Worm (Caenorhabditis elegans): ENCODE results near the gene unc-45.

Gene unc-45

DNA sequence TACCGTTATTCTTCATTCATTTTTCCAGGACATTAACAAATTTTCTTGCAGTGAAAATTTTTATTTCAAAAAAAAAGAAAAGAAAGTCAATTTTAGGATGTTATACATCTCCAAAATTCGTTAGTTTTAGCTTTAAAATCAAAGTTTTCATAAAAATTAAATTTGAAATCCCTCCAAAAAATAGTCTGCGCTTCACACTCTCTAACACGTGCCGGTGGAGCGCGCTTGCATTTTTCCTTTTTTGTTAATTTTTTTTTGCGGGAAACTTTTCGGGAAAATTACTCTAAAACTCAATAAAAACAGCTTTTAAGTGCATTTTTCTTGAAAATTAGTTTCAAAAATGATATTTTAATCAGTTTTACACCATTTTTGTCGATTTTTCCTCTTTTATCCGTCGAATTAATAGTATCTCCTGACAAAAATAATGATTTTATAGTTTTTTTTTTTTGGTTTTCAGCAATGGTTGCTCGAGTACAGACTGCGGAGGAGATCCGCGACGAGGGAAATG is at the start of gene unc-45:
unc-45 (plus strand) TSS at position 458 of the 508 bp plus-strand sequence.
- TF ChIP-seq dao-5 (tag; optimal IDR thresholded peaks at IDR 0.05), result no peak

DNA sequence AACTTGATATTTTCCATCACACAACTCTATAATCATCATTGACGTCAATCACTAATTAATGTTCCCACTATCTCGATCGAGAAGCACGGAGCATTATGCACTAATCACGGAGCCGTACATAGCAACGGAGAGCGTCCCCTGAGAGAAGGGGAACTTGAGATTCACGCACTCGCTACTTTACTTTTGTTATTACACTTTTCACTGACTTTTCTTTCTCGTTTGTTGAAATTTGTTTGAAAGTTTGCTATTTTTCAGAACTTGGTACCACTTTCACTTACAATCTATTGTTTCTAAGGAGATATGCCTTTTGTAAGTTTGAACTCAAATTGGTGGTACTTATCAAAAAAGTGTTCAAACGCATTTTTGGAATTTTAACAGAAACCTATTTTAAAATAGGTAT is 47.2 kb upstream of the unc-45 start, which contains the start of gene Y55B1BR.8:
Y55B1BR.8 (plus strand) TSS at position 301 of the 400 bp plus-strand sequence.
- TF ChIP-seq W03F9.2 (tag; optimal IDR thresholded peaks at IDR 0.05), result no peak
- no peak for TF ChIP-seq dao-5 (tag; optimal IDR thresholded peaks at IDR 0.05)
- TF ChIP-seq him-1 (tag; optimal IDR thresholded peaks at IDR 0.05), result no peak

DNA sequence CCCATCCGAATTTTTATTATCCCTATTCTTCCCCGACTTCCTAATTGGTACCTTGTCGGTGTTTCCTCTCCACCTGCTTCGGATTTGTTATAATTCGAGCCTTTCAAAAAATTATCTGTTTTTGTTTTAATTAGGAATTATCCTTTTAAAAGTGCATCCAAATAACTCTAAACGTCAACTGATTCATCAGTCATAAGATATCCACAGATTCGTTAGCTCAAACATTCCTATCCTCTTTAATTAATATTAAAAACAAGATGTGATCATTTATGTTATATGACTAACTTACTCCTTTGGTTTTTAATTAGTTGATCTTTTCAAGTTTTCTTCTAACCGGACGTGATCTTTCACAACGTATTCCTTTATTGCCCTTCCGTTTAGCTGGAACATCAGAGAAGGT is 44.5 kb upstream of the unc-45 start:
- TF ChIP-seq dao-5 (tag; optimal IDR thresholded peaks at IDR 0.05), result no peak
- no peak for TF ChIP-seq W03F9.2 (tag; optimal IDR thresholded peaks at IDR 0.05)
- TF ChIP-seq him-1 (tag; optimal IDR thresholded peaks at IDR 0.05), result no peak

DNA sequence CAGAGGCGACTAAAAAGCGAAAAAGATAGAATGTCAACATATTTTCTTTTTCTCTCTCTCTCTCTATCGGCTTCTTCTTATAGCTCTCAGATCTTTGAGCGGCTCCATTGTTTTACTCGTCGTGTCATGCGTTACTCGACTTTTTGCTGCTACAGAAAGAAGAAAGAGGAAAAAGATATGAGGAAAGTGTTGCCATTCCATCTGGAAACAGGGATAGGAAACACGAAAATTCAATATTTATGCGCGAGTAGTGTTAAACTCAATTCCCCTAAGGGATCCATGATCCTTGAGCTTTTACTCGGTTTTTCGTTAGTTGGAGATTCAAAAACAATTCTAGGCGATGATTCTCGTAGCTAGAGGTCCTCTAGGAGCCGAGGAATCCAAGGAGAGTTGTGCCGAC is 35.6 kb upstream of the unc-45 start:
- TF ChIP-seq W03F9.2 (tag; optimal IDR thresholded peaks at IDR 0.05) (no peak), dao-5 (tag; optimal IDR thresholded peaks at IDR 0.05) (no peak), him-1 (tag; optimal IDR thresholded peaks at IDR 0.05) (no peak)

DNA sequence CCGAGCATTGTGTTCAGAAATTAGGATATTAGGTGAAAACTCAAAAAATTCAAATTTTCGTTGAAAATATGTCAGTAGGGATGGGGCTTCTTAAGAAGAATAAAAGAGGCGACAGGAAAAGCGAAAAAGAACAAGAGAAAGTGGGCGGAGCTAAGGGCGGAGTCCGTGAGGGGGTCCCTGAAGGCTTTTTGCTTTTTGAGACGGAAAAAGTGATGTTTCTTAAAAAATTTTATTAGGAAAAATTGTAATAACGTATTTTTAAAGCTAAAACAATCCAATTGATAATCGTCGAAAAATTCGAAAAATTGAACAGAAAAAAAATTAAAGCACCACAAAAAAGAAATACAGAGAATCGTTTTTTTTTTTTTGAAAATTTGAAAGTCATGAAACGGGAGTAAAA is 27.6 kb upstream of the unc-45 start, which contains the start of gene Y55B1BR.6:
Y55B1BR.6 (minus strand) TSS at position 101 of the 400 bp plus-strand sequence.
- no peak for TF ChIP-seq dao-5 (tag; optimal IDR thresholded peaks at IDR 0.05)
- TF ChIP-seq him-1 (tag; optimal IDR thresholded peaks at IDR 0.05), result no peak
- no peak for TF ChIP-seq W03F9.2 (tag; optimal IDR thresholded peaks at IDR 0.05)

DNA sequence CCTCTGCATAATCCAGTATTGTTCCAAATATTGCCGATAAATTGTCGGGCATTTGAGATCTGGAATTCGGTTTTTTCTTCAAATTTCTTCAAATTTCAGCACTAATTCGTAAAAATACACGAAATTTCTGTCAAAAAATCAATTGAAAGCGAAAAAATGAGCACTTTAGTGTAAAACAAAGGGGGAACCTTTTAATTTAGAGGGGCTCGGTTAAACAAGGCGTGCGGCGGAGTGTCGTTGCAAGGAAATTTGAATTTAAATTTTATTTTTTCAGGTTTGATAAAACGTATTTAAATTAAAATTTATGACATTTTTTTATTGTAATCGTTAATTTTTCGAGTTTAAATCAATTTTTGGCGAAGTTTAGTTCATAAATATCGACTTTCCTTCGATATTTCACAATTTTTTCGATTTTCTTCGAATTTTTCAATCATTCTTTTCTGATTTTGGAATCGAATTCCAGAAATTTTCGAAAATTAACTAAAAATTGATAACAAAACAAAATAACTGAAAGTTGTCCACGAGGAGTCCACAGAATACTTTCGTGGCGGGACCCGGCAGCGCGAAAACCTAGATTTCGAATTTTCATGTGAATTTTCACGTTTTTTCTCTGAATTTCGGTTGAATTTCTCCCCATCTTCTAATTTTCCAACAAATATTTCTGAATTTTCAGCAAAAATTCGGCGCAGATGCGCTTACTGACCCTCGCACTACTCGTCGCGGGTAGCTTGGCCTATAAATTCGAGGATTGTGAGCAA is 19.5 kb upstream of the unc-45 start, which contains the start of the genes magu-1 and nemp-1:
magu-1 (minus strand) TSS at position 59 of the 758 bp plus-strand sequence.
nemp-1 (plus strand) TSS at position 674 of the 758 bp plus-strand sequence.
- TF ChIP-seq W03F9.2 (tag; optimal IDR thresholded peaks at IDR 0.05), result peak; percentile 21
- no peak for TF ChIP-seq him-1 (tag; optimal IDR thresholded peaks at IDR 0.05)

DNA sequence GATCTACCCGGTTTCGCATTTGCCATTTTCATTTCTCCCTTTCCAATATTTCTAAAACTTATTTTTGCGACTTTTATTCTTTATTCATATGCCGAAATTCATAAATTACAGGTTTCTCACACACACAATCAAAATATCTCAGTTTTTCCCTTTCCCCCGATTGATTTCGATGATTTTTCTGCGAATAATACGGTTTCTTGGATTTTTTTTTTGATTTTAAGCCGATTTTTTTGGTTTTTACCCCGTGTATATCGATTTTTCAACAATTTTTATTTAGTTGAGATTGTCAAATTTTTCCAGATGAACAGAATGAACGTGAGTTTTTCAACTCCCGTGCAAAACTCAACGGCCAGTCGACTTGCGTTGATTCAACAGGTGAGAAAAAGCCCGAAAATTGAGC is 16.2 kb upstream of the unc-45 start, which contains the start of gene mat-3:
mat-3 (plus strand) TSS at position 301 of the 400 bp plus-strand sequence.
- TF ChIP-seq him-1 (tag; optimal IDR thresholded peaks at IDR 0.05), result no peak
- TF ChIP-seq W03F9.2 (tag; optimal IDR thresholded peaks at IDR 0.05), result no peak
- TF ChIP-seq dao-5 (tag; optimal IDR thresholded peaks at IDR 0.05), result no peak

DNA sequence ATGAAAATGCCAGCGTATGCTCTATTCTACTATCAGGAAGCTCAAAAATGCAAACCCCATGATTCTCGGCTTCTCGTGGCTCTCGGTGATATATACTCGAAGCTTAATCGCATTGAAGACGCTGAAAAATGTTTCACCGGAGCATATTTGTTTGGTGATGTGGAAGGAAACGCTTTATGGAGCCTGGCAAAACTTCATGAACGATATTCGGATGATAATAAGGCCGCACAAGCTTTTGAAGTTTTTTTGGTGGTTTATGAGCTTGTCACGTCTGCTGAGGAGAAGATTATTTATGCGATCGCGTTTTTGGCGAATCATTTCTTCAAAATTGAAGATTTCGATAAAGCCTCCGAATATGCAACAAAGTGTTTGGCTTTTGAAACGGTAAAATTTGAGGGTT is 10.1 kb upstream of the unc-45 start:
- no peak for TF ChIP-seq W03F9.2 (tag; optimal IDR thresholded peaks at IDR 0.05)
- TF ChIP-seq him-1 (tag; optimal IDR thresholded peaks at IDR 0.05), result no peak

DNA sequence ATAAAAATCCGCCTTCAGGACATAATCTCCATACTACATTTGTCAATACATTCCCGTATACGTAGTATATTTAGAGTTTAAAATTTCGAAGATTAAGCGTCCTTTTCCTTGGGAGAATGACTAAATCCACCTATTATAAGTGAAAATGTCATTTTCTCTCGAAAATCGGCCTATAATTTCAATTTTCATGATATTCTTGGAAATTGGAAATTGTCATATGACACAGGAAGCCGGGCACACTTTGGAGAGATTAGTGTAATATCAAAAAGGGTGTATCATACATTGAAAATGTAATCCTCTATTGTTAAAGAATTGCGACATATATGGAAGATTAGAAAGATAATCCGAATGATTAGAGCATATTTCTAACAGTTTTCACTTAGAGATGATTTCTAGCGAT is 8.6 kb upstream of the unc-45 start:
- TF ChIP-seq dao-5 (tag; optimal IDR thresholded peaks at IDR 0.05) (no peak), W03F9.2 (tag; optimal IDR thresholded peaks at IDR 0.05) (no peak), him-1 (tag; optimal IDR thresholded peaks at IDR 0.05) (no peak)

DNA sequence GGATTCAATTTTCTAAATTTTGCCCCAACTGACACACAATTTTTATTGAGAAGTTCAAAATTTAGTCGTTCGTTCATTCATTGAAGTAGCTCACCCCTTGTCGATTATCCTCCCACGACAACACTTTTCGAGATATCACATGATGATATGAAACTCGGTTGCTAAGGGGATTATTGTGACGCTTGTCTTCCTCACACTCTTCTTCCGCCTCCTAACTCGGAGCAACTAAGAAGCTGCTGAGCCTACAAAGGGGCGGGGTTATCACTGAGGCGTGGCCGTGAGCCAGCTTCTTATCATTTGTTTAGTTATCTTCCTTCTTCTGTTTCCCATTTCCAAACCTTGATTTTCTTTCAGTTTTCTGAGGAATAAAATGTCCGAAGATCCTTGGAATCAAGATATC is 7.8 kb upstream of the unc-45 start, which contains the start of gene F10C5.3:
F10C5.3 (plus strand) TSS at position 313 of the 400 bp plus-strand sequence.
- TF ChIP-seq W03F9.2 (tag; optimal IDR thresholded peaks at IDR 0.05) (no peak), him-1 (tag; optimal IDR thresholded peaks at IDR 0.05) (no peak), dao-5 (tag; optimal IDR thresholded peaks at IDR 0.05) (no peak)

DNA sequence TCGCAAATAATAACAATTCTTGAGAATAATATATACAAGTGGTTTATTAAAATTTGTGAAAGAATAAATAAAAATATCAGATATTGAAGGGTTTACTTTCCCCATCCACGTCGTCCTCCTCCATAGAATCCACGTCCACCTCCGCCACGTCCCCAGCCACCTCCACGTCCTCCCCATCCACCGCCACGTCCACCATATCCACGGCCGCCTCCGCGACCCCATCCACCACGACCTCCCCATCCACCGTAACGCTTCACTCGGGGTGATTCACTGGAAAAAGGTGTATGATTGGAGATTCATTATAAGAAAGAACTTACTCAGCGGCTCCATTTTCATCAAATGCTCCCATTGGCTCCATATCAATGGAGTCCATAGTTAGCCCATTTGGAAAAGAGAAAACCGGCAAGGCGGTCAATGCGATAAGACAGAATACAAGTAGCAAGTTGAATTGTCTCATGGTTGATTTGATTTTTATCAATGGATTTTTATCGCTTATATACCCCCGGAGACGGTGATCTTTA is 5.2 kb upstream of the unc-45 start, which contains the start of gene nlp-32:
nlp-32 (minus strand) TSS at position 471 of the 521 bp plus-strand sequence.
- TF ChIP-seq dao-5 (tag; optimal IDR thresholded peaks at IDR 0.05), result no peak
- TF ChIP-seq him-1 (tag; optimal IDR thresholded peaks at IDR 0.05), result no peak

DNA sequence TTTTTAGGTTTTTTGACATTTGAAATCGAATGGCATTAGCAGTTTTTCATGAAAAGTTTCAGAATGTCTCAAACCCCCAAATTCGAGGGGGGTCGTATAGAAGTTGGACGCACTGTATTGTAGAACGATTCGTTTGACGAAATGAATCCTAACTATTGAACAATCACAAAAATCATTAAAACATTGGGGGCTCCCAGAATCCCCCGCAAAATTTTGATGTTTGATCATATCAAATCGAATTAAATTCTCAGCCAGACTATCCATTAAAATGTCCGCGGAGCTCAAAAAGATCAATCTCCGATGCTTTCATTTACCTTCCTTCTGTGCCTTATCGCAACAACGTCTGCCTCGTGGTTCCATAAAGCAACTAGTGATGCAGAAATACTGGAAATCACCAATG is 2.9 kb upstream of the unc-45 start, which contains the start of gene F30H5.5:
F30H5.5 (plus strand) TSS at position 301 of the 400 bp plus-strand sequence.
- TF ChIP-seq him-1 (tag; optimal IDR thresholded peaks at IDR 0.05) (no peak), W03F9.2 (tag; optimal IDR thresholded peaks at IDR 0.05) (no peak), dao-5 (tag; optimal IDR thresholded peaks at IDR 0.05) (no peak)

DNA sequence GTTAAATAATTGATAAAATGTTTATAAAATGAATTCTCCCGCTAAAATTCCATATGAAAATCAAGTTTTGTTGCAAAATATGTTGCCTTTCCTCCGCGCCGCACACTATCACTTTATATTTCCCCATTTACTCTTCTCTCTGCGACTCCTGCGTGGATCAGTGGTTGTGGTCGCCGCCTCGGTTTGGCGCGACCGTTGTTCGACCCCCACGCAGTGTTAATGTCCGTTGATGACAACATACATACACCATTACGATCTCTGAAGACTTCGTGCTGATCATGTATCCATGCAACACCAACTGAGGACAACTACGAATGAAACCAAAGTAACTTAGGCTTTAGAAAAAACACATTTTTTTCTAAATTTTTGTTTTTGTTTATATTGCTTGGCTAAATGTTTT is 11.2 kb downstream of the unc-45 start:
- TF ChIP-seq him-1 (tag; optimal IDR thresholded peaks at IDR 0.05), result peak; percentile 58
- TF ChIP-seq W03F9.2 (tag; optimal IDR thresholded peaks at IDR 0.05), result no peak
- TF ChIP-seq dao-5 (tag; optimal IDR thresholded peaks at IDR 0.05), result peak; percentile 89

DNA sequence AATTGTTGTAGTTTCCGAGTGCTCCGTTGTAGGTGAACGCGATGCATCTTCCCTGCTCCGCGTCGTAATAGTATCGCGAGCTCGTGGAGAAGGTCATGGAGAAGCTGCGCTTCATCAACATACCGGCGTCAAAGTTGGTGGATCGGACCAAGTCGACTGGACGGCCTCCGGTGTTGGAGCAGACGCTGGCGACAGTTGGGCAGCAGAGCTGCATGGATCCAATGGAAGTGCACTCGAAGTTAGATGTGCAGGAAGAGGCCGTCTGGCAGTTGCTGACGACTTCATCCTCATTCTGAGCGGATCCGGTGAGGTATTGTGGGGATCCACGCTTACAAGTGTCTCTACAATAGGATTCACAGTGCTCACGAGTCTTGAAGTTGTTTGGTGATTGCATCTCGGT is 17.7 kb downstream of the unc-45 start:
- TF ChIP-seq dao-5 (tag; optimal IDR thresholded peaks at IDR 0.05), result no peak
- no peak for TF ChIP-seq W03F9.2 (tag; optimal IDR thresholded peaks at IDR 0.05)
- TF ChIP-seq him-1 (tag; optimal IDR thresholded peaks at IDR 0.05), result no peak

All from whole organism, L4/young adult.